Worm (Caenorhabditis elegans) whole organism, L1 larva: ENCODE data around the gene col-87.
A peak's percentile ranks its signal among the peaks of the same experiment; 100 is the strongest.

Source experiments
- C04F5.9 ChIP-seq: sonication (generic microtip); optimal IDR thresholded peaks from 2 replicates; lab custom pipeline; 2016; ENCODE audit warnings: missing genetic modification characterization, missing compliant biosample characterization
- C16A3.4 ChIP-seq: fragments of 150-350 bp; optimal IDR thresholded peaks from 2 replicates; lab custom pipeline; 2014; ENCODE audit warnings: missing biosample characterization, missing genetic modification characterization
- C34B4.2 ChIP-seq: sonication (generic microtip); optimal IDR thresholded peaks from 2 replicates; lab custom pipeline; 2017; ENCODE audit warnings: mild to moderate bottlenecking, missing genetic modification characterization, missing compliant biosample characterization
- F16B12.6 ChIP-seq: fragments of 150-350 bp; optimal IDR thresholded peaks from 2 replicates; lab custom pipeline; 2014; ENCODE audit warnings: missing biosample characterization, missing genetic modification characterization
- Y116A8C.19 ChIP-seq: sonication (generic microtip); optimal IDR thresholded peaks from 2 replicates; lab custom pipeline; 2016; ENCODE audit warnings: missing compliant biosample characterization, missing genetic modification characterization, borderline replicate concordance
- aha-1 ChIP-seq: fragments of 150-350 bp; optimal IDR thresholded peaks from 2 replicates; lab custom pipeline; 2014; ENCODE audit warnings: missing biosample characterization, missing genetic modification characterization
- alr-1 ChIP-seq: fragments of 200-800 bp; sonication (Bioruptor generic); optimal IDR thresholded peaks from 2 replicates; lab custom pipeline; 2018; ENCODE audit warnings: borderline replicate concordance, mild to moderate bottlenecking, missing genetic modification characterization, missing compliant biosample characterization
- aly-2 ChIP-seq: fragments of 150-350 bp; optimal IDR thresholded peaks from 2 replicates; lab custom pipeline; 2014; ENCODE audit warnings: missing biosample characterization, missing genetic modification characterization
- blmp-1 ChIP-seq: fragments of 150-350 bp; optimal IDR thresholded peaks from 2 replicates; lab custom pipeline; 2014; ENCODE audit warnings: missing biosample characterization, missing genetic modification characterization
- ceh-82 ChIP-seq, 3 experiments: fragments of 150-350 bp in 1 of 3; sonication (generic microtip) in 2 of 3; optimal IDR thresholded peaks; 2 replicates each; lab custom pipeline; 2014 to 2017; ENCODE audit warnings: missing biosample characterization in 3 of 3, missing genetic modification characterization in 3 of 3
- ces-1 ChIP-seq: fragments of 150-350 bp; optimal IDR thresholded peaks from 2 replicates; lab custom pipeline; 2014; ENCODE audit warnings: missing biosample characterization, missing genetic modification reagents, missing genetic modification characterization
- dpl-1 ChIP-seq, 3 experiments: fragments of 150-350 bp in 2 of 3; sonication (generic microtip) in 1 of 3; optimal IDR thresholded peaks; 2 replicates each; lab custom pipeline; 2014 to 2017; ENCODE audit warnings: missing biosample characterization in 3 of 3, missing genetic modification characterization in 3 of 3, missing genetic modification reagents in 3 of 3
- dsc-1 ChIP-seq: sonication (generic microtip); optimal IDR thresholded peaks from 2 replicates; lab custom pipeline; 2016; ENCODE audit warnings: mild to moderate bottlenecking, missing genetic modification characterization, missing compliant biosample characterization
- efl-1 ChIP-seq, 4 experiments: fragments of 150-350 bp; optimal IDR thresholded peaks in 3 of 4; peaks in 1 of 4; 1 replicate in 1 of 4; 2 replicates in 3 of 4; lab custom pipeline; 2014; ENCODE audit warnings: missing biosample characterization in 2 of 4, missing genetic modification characterization in 2 of 4, missing genetic modification reagents in 2 of 4
- efl-3 ChIP-seq: fragments of 200-800 bp; sonication (Bioruptor generic); optimal IDR thresholded peaks from 2 replicates; lab custom pipeline; 2018; ENCODE audit warnings: mild to moderate bottlenecking, missing genetic modification characterization, missing compliant biosample characterization
- egl-27 ChIP-seq, 2 experiments: fragments of 150-350 bp in 1 of 2; sonication (generic microtip); optimal IDR thresholded peaks; 3 replicates each; lab custom pipeline; 2017 to 2018; ENCODE audit warnings: missing biosample characterization in 2 of 2, missing genetic modification characterization in 2 of 2, missing genetic modification reagents in 2 of 2
- elt-3 ChIP-seq, 6 experiments: fragments of 150-350 bp in 1 of 6; sonication (generic microtip); optimal IDR thresholded peaks; 2 replicates each; lab custom pipeline; 2017 to 2018; ENCODE audit warnings: missing biosample characterization in 6 of 6, missing genetic modification characterization in 6 of 6, inconsistent platforms in 1 of 6
- ets-5 ChIP-seq: fragments of 200-800 bp; sonication (Bioruptor generic); IDR thresholded peaks from 2 replicates; pipeline ENCODE4 v1.3.6; 2022; ENCODE audit warnings: missing genetic modification characterization, missing compliant biosample characterization
- fkh-8 ChIP-seq: sonication (generic microtip); optimal IDR thresholded peaks from 2 replicates; lab custom pipeline; 2016; ENCODE audit warnings: mild to moderate bottlenecking, missing genetic modification characterization, missing compliant biosample characterization
- grh-1 ChIP-seq: fragments of 200-800 bp; sonication (Bioruptor generic); IDR thresholded peaks from 2 replicates; pipeline ENCODE4 v1.3.6; 2022; ENCODE audit warnings: missing genetic modification reagents, missing genetic modification characterization, missing compliant biosample characterization
- hlh-4 ChIP-seq: sonication (generic microtip); optimal IDR thresholded peaks from 2 replicates; lab custom pipeline; 2016; ENCODE audit warnings: mild to moderate bottlenecking, missing genetic modification characterization, missing compliant biosample characterization
- hpl-2 ChIP-seq: fragments of 150-350 bp; optimal IDR thresholded peaks from 2 replicates; lab custom pipeline; 2014; ENCODE audit warnings: missing biosample characterization, missing genetic modification reagents, missing genetic modification characterization
- irx-1 ChIP-seq: sonication (generic microtip); optimal IDR thresholded peaks from 2 replicates; lab custom pipeline; 2016; ENCODE audit warnings: missing genetic modification characterization, missing compliant biosample characterization
- isw-1 ChIP-seq: fragments of 200-800 bp; sonication (Bioruptor generic); IDR thresholded peaks from 2 replicates; pipeline ENCODE4 v1.3.6; 2022; ENCODE audit warnings: missing genetic modification characterization, missing compliant biosample characterization
- jun-1 ChIP-seq: fragments of 150-350 bp; optimal IDR thresholded peaks from 2 replicates; lab custom pipeline; 2014; ENCODE audit warnings: missing biosample characterization, missing genetic modification reagents, missing genetic modification characterization
- lin-13 ChIP-seq: fragments of 150-350 bp; optimal IDR thresholded peaks from 2 replicates; lab custom pipeline; 2014; ENCODE audit warnings: missing biosample characterization, missing genetic modification reagents, missing genetic modification characterization
- lin-14 ChIP-seq: fragments of 200-800 bp; sonication (Bioruptor generic); optimal IDR thresholded peaks from 2 replicates; lab custom pipeline; 2018; ENCODE audit warnings: mild to moderate bottlenecking, missing genetic modification characterization, moderate library complexity, missing compliant biosample characterization
- lin-35 ChIP-seq, 2 experiments: fragments of 150-350 bp; optimal IDR thresholded peaks; 2 replicates each; lab custom pipeline; 2014; ENCODE audit warnings: missing biosample characterization in 2 of 2, missing genetic modification characterization in 2 of 2, missing genetic modification reagents in 2 of 2
- lin-39 ChIP-seq: fragments of 150-350 bp; optimal IDR thresholded peaks from 2 replicates; lab custom pipeline; 2014; ENCODE audit warnings: missing biosample characterization, missing genetic modification reagents, missing genetic modification characterization
- lir-3 ChIP-seq: sonication (generic microtip); optimal IDR thresholded peaks from 2 replicates; lab custom pipeline; 2016; ENCODE audit warnings: mild to moderate bottlenecking, missing genetic modification characterization, moderate library complexity, missing compliant biosample characterization; ENCODE audit not compliant: poor library complexity
- lsy-2 ChIP-seq, 2 experiments: fragments of 150-350 bp; optimal IDR thresholded peaks; 2 replicates each; lab custom pipeline; 2014; ENCODE audit warnings: missing biosample characterization in 2 of 2, missing genetic modification characterization in 2 of 2
- mab-9 ChIP-seq: fragments of 200-800 bp; sonication (Bioruptor generic); IDR thresholded peaks from 2 replicates; pipeline ENCODE4 v1.3.6; 2022; ENCODE audit warnings: missing genetic modification reagents, missing genetic modification characterization, missing compliant biosample characterization
- mef-2 ChIP-seq: fragments of 150-350 bp; optimal IDR thresholded peaks from 2 replicates; lab custom pipeline; 2014; ENCODE audit warnings: missing biosample characterization, missing genetic modification characterization
- nhr-12 ChIP-seq: sonication (generic microtip); optimal IDR thresholded peaks from 2 replicates; lab custom pipeline; 2017; ENCODE audit warnings: missing biosample characterization, missing genetic modification characterization
- nhr-237 ChIP-seq: fragments of 150-350 bp; optimal IDR thresholded peaks from 2 replicates; lab custom pipeline; 2014; ENCODE audit warnings: missing biosample characterization, missing genetic modification characterization
- nhr-28 ChIP-seq: fragments of 150-350 bp; optimal IDR thresholded peaks from 2 replicates; lab custom pipeline; 2014; ENCODE audit warnings: missing biosample characterization, missing genetic modification characterization
- nhr-71 ChIP-seq: sonication (generic microtip); optimal IDR thresholded peaks from 2 replicates; lab custom pipeline; 2016; ENCODE audit warnings: mild to moderate bottlenecking, missing genetic modification characterization, moderate library complexity, missing compliant biosample characterization
- nhr-76 ChIP-seq: sonication (generic microtip); optimal IDR thresholded peaks from 2 replicates; lab custom pipeline; 2017; ENCODE audit warnings: missing biosample characterization, missing genetic modification characterization
- nhr-77 ChIP-seq: fragments of 150-350 bp; optimal IDR thresholded peaks from 2 replicates; lab custom pipeline; 2014; ENCODE audit warnings: missing biosample characterization, missing genetic modification characterization
- nhr-90 ChIP-seq: sonication (generic microtip); optimal IDR thresholded peaks from 2 replicates; lab custom pipeline; 2016; ENCODE audit warnings: mild to moderate bottlenecking, missing genetic modification characterization, missing compliant biosample characterization; ENCODE audit not compliant: poor library complexity
- pag-3 ChIP-seq: sonication (generic microtip); optimal IDR thresholded peaks from 2 replicates; lab custom pipeline; 2017; ENCODE audit warnings: missing genetic modification characterization, mild to moderate bottlenecking, missing compliant biosample characterization, antibody characterized with exemption, borderline replicate concordance; ENCODE audit not compliant: insufficient read depth
- rnt-1 ChIP-seq: sonication (generic microtip); optimal IDR thresholded peaks from 2 replicates; lab custom pipeline; 2016; ENCODE audit warnings: mild to moderate bottlenecking, missing genetic modification characterization, moderate library complexity, missing compliant biosample characterization
- snpc-4 ChIP-seq: fragments of 150-350 bp; optimal IDR thresholded peaks from 2 replicates; lab custom pipeline; 2014; ENCODE audit warnings: missing biosample characterization, missing genetic modification characterization
- snu-23 ChIP-seq: sonication (generic microtip); optimal IDR thresholded peaks from 2 replicates; lab custom pipeline; 2016; ENCODE audit warnings: missing genetic modification characterization, missing compliant biosample characterization
- sox-4 ChIP-seq: sonication (generic microtip); optimal IDR thresholded peaks from 2 replicates; lab custom pipeline; 2016; ENCODE audit warnings: missing genetic modification characterization, missing compliant biosample characterization
- sup-37 ChIP-seq: fragments of 200-800 bp; sonication (Bioruptor generic); optimal IDR thresholded peaks from 2 replicates; lab custom pipeline; 2018; ENCODE audit warnings: mild to moderate bottlenecking, missing genetic modification characterization, missing compliant biosample characterization
- swsn-7 ChIP-seq: sonication (generic microtip); optimal IDR thresholded peaks from 2 replicates; lab custom pipeline; 2016; ENCODE audit warnings: missing genetic modification characterization, missing compliant biosample characterization
- unc-86 ChIP-seq: sonication (generic microtip); optimal IDR thresholded peaks from 2 replicates; lab custom pipeline; 2016; ENCODE audit warnings: missing genetic modification characterization, missing compliant biosample characterization
- vab-15 ChIP-seq: sonication (generic microtip); optimal IDR thresholded peaks from 2 replicates; lab custom pipeline; 2017; ENCODE audit warnings: missing genotype, mild to moderate bottlenecking, missing genetic modification characterization, missing compliant biosample characterization
- xbp-1 ChIP-seq: sonication (generic microtip); optimal IDR thresholded peaks from 2 replicates; lab custom pipeline; 2016; ENCODE audit warnings: missing genetic modification characterization, missing compliant biosample characterization
- zip-4 ChIP-seq: fragments of 200-800 bp; sonication (Bioruptor generic); optimal IDR thresholded peaks from 2 replicates; lab custom pipeline; 2018; ENCODE audit warnings: mild to moderate bottlenecking, missing genetic modification characterization, moderate library complexity, missing compliant biosample characterization
- ztf-11 ChIP-seq, 2 experiments: sonication (generic microtip); optimal IDR thresholded peaks; 2 replicates each; lab custom pipeline; 2016 to 2017; ENCODE audit warnings: missing genetic modification characterization in 2 of 2, missing biosample characterization in 1 of 2, missing compliant biosample characterization in 1 of 2

The col-87 gene

ce11 chrII:14050506-14050905 is 44.0 kb downstream of the col-87 start:
- TF ChIP-seq lin-39 (tag; lab: Kevin White, UChicago) (no peak), ztf-11 (tag; optimal IDR thresholded peaks at IDR 0.05; lab: Kevin White, UChicago) (peak in 1 of 2 experiments; percentile 4), C04F5.9 (tag; lab: Kevin White, UChicago) (no peak), dpl-1 (GFP tag; optimal IDR thresholded peaks at IDR 0.05; lab: Kevin White, UChicago) (peak; percentile 41 to 56 (median 48)), lin-14 (GFP tag; lab: Kevin White, UChicago) (peak; percentile 92), xbp-1 (tag; lab: Kevin White, UChicago) (peak; percentile 41), snpc-4 (tag; lab: Kevin White, UChicago) (peak; percentile 64), nhr-237 (tag; lab: Kevin White, UChicago) (peak; percentile 33), blmp-1 (tag; lab: Kevin White, UChicago) (peak; percentile 77), nhr-90 (peak; percentile 82), efl-3 (GFP tag; lab: Kevin White, UChicago) (peak; percentile 12), unc-86 (tag; lab: Kevin White, UChicago) (no peak), jun-1 (tag; lab: Kevin White, UChicago) (peak; percentile 75), irx-1 (tag; lab: Kevin White, UChicago) (peak; percentile 44), rnt-1 (tag; lab: Kevin White, UChicago) (peak; percentile 68), lsy-2 (tag; optimal IDR thresholded peaks at IDR 0.05; lab: Kevin White, UChicago) (peak; percentile 59 to 66), fkh-8 (tag; lab: Kevin White, UChicago) (peak; percentile 24), ceh-82 (tag; optimal IDR thresholded peaks at IDR 0.05; lab: Kevin White, UChicago) (peak in 1 of 3 experiments; percentile 15), lin-35 (GFP tag; optimal IDR thresholded peaks at IDR 0.05; lab: Kevin White, UChicago) (peak; percentile 43 to 79), mab-9 (no peak), F16B12.6 (peak; percentile 11), Y116A8C.19 (tag; lab: Kevin White, UChicago) (no peak), nhr-12 (tag; lab: Kevin White, UChicago) (no peak), nhr-77 (tag; lab: Kevin White, UChicago) (peak; percentile 91), grh-1 (peak; percentile 41; the same call in 1 of the 2 replicates), sup-37 (GFP tag; lab: Kevin White, UChicago) (no peak), elt-3 (tag; optimal IDR thresholded peaks at IDR 0.05; lab: Kevin White, UChicago) (peak in 4 of 6 experiments; percentile 3 to 65 (median 62)), hpl-2 (GFP tag; lab: Kevin White, UChicago) (no peak), C34B4.2 (tag; lab: Kevin White, UChicago) (no peak), dsc-1 (tag; lab: Kevin White, UChicago) (no peak), C16A3.4 (tag; lab: Kevin White, UChicago) (peak; percentile 32), alr-1 (tag; lab: Kevin White, UChicago) (no peak), aly-2 (tag; lab: Kevin White, UChicago) (no peak), snu-23 (GFP tag; lab: Kevin White, UChicago) (peak; percentile 85), hlh-4 (tag; lab: Kevin White, UChicago) (no peak), lir-3 (tag; lab: Kevin White, UChicago) (no peak), efl-1 (optimal IDR thresholded peaks at IDR 0.05; lab: Kevin White, UChicago) (peak; percentile 55 to 62), efl-1 (GFP tag; optimal IDR thresholded peaks at IDR 0.05 in 1 of 2; lab: Kevin White, UChicago) (peak; percentile 59 to 96), aha-1 (tag; lab: Kevin White, UChicago) (no peak), zip-4 (no peak), swsn-7 (tag; lab: Kevin White, UChicago) (peak; percentile 60), nhr-76 (tag; lab: Kevin White, UChicago) (no peak), ces-1 (GFP tag; lab: Kevin White, UChicago) (no peak), egl-27 (tag; optimal IDR thresholded peaks at IDR 0.05; lab: Kevin White, UChicago) (no peak), lin-13 (GFP tag; lab: Kevin White, UChicago) (peak; percentile 55), nhr-71 (peak; percentile 89), nhr-28 (tag; lab: Kevin White, UChicago) (no peak), mef-2 (no peak), vab-15 (tag; lab: Kevin White, UChicago) (no peak), isw-1 (GFP tag; lab: Robert Waterston, UW) (no peak), ets-5 (GFP tag; lab: Robert Waterston, UW) (no peak), pag-3 (tag; lab: Kevin White, UChicago) (peak; percentile 66), sox-4 (tag; lab: Kevin White, UChicago) (no peak)
